Worm (Caenorhabditis elegans) whole organism, L2 larva: ENCODE measurements around the gene K11D12.7.

Experiments
- C34F6.9 ChIP-seq: fragments of 150-350 bp; optimal IDR thresholded peaks from 2 replicates; lab custom pipeline; 2014; ENCODE audit warnings: missing biosample characterization, missing genetic modification characterization
- F13H6.1 ChIP-seq: sonication (generic microtip); optimal IDR thresholded peaks from 2 replicates; lab custom pipeline; 2016; ENCODE audit warnings: missing genetic modification characterization, missing compliant biosample characterization
- Y55F3AM.14 ChIP-seq: fragments of 200-800 bp; sonication (Bioruptor generic); optimal IDR thresholded peaks from 2 replicates; lab custom pipeline; 2018; ENCODE audit warnings: mild to moderate bottlenecking, missing genetic modification characterization, missing compliant biosample characterization
- alr-1 ChIP-seq: fragments of 150-350 bp; optimal IDR thresholded peaks from 2 replicates; lab custom pipeline; 2014; ENCODE audit warnings: missing biosample characterization, missing genetic modification characterization
- ama-1 ChIP-seq: fragments of 150-350 bp; optimal IDR thresholded peaks from 2 replicates; lab custom pipeline; 2018; ENCODE audit warnings: inconsistent platforms
- ceh-16 ChIP-seq: fragments of 150-350 bp; optimal IDR thresholded peaks from 2 replicates; lab custom pipeline; 2014; ENCODE audit warnings: missing biosample characterization, missing genetic modification characterization
- ceh-82 ChIP-seq: fragments of 150-350 bp; optimal IDR thresholded peaks from 2 replicates; lab custom pipeline; 2014; ENCODE audit warnings: missing biosample characterization, missing genetic modification characterization
- crh-2 ChIP-seq: sonication (generic microtip); optimal IDR thresholded peaks from 2 replicates; lab custom pipeline; 2017; ENCODE audit warnings: missing biosample characterization, missing genetic modification characterization
- elt-1 ChIP-seq: fragments of 150-350 bp; optimal IDR thresholded peaks from 2 replicates; lab custom pipeline; 2014; ENCODE audit warnings: missing biosample characterization, missing genetic modification characterization
- fos-1 ChIP-seq: fragments of 150-350 bp; optimal IDR thresholded peaks from 2 replicates; lab custom pipeline; 2014; ENCODE audit warnings: missing biosample characterization, missing genetic modification characterization
- gmeb-1 ChIP-seq: fragments of 150-350 bp; optimal IDR thresholded peaks from 2 replicates; lab custom pipeline; 2014; ENCODE audit warnings: missing biosample characterization, missing genetic modification characterization
- lin-11 ChIP-seq: fragments of 150-350 bp; sonication (generic microtip); optimal IDR thresholded peaks from 2 replicates; lab custom pipeline; 2014; ENCODE audit warnings: missing biosample characterization, missing genetic modification characterization, inconsistent platforms, mixed read lengths
- lin-13 ChIP-seq: fragments of 150-350 bp; optimal IDR thresholded peaks from 2 replicates; lab custom pipeline; 2014; ENCODE audit warnings: missing biosample characterization, missing genetic modification reagents, missing genetic modification characterization
- lsy-2 ChIP-seq, 2 experiments: fragments of 150-350 bp in 1 of 2; sonication (generic microtip) in 1 of 2; optimal IDR thresholded peaks; 2 replicates each; lab custom pipeline; 2014 to 2017; ENCODE audit warnings: missing biosample characterization in 2 of 2, missing genetic modification characterization in 2 of 2
- mab-5 ChIP-seq: fragments of 150-350 bp; optimal IDR thresholded peaks from 2 replicates; lab custom pipeline; 2014; ENCODE audit warnings: missing biosample characterization, missing genetic modification characterization
- mbf-1 ChIP-seq: sonication (generic microtip); optimal IDR thresholded peaks from 2 replicates; lab custom pipeline; 2017; ENCODE audit warnings: missing biosample characterization, missing genetic modification characterization
- nhr-10 ChIP-seq: sonication (generic microtip); optimal IDR thresholded peaks from 2 replicates; lab custom pipeline; 2017; ENCODE audit warnings: missing biosample characterization, missing genetic modification characterization
- nhr-11 ChIP-seq: fragments of 150-350 bp; optimal IDR thresholded peaks from 2 replicates; lab custom pipeline; 2014; ENCODE audit warnings: missing biosample characterization, missing genetic modification characterization
- nhr-12 ChIP-seq: fragments of 150-350 bp; optimal IDR thresholded peaks from 2 replicates; lab custom pipeline; 2014; ENCODE audit warnings: missing biosample characterization, missing genetic modification characterization
- nhr-129 ChIP-seq: fragments of 150-350 bp; optimal IDR thresholded peaks from 2 replicates; lab custom pipeline; 2014; ENCODE audit warnings: missing biosample characterization, missing genetic modification characterization
- nhr-237 ChIP-seq: fragments of 150-350 bp; optimal IDR thresholded peaks from 2 replicates; lab custom pipeline; 2014; ENCODE audit warnings: missing biosample characterization, missing genetic modification characterization
- nhr-77 ChIP-seq: fragments of 150-350 bp; optimal IDR thresholded peaks from 2 replicates; lab custom pipeline; 2014; ENCODE audit warnings: missing biosample characterization, missing genetic modification characterization
- peb-1 ChIP-seq: fragments of 150-350 bp; optimal IDR thresholded peaks from 2 replicates; lab custom pipeline; 2014; ENCODE audit warnings: missing biosample characterization, missing genetic modification characterization
- sem-4 ChIP-seq: fragments of 150-350 bp; optimal IDR thresholded peaks from 2 replicates; lab custom pipeline; 2014; ENCODE audit warnings: missing biosample characterization, missing genetic modification reagents, missing genetic modification characterization
- skn-1 ChIP-seq: sonication (generic microtip); optimal IDR thresholded peaks from 2 replicates; lab custom pipeline; 2017; ENCODE audit warnings: missing biosample characterization, missing genetic modification characterization
- sma-9 ChIP-seq, 2 experiments: fragments of 150-350 bp in 1 of 2; sonication (generic microtip) in 1 of 2; optimal IDR thresholded peaks; 2 replicates each; lab custom pipeline; 2014 to 2016; ENCODE audit warnings: missing genetic modification characterization in 2 of 2, mild to moderate bottlenecking in 1 of 2, missing biosample characterization in 1 of 2, missing compliant biosample characterization in 1 of 2, missing genetic modification reagents in 1 of 2, moderate library complexity in 1 of 2
- snpc-4 ChIP-seq: fragments of 150-350 bp; optimal IDR thresholded peaks from 2 replicates; lab custom pipeline; 2014; ENCODE audit warnings: missing biosample characterization, missing genetic modification characterization
- unc-39 ChIP-seq: fragments of 150-350 bp; optimal IDR thresholded peaks from 2 replicates; lab custom pipeline; 2014; ENCODE audit warnings: missing biosample characterization, missing genetic modification characterization
- unc-55 ChIP-seq: fragments of 150-350 bp; sonication (generic microtip); optimal IDR thresholded peaks from 3 replicates; lab custom pipeline; 2014; ENCODE audit warnings: missing biosample characterization, missing genetic modification reagents, missing genetic modification characterization
- unc-62 ChIP-seq: fragments of 150-350 bp; optimal IDR thresholded peaks from 2 replicates; lab custom pipeline; 2014; ENCODE audit warnings: missing biosample characterization, missing genetic modification reagents, missing genetic modification characterization
- ztf-4 ChIP-seq: fragments of 150-350 bp; optimal IDR thresholded peaks from 2 replicates; lab custom pipeline; 2014; ENCODE audit warnings: missing biosample characterization, missing genetic modification characterization

Gene K11D12.7

DNA sequence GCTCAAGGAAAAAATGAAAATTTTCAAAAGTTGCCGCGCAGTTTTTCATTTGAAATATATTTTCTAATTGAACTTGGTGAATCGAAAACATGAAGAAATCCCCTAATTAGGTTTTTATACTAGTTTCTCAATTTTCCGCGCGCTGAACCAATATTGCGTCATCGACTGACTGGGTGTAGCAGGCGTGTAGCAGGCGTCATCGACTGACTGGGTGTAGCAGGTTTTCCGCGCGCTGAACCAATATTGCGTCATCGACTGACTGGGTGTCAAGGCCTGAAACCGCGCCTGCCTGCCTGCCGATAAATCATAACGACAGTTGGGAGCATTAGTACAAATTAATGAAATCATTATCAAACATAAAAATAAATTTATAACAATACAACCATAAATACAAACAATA lies 12.9 kb downstream of the K11D12.7 start:
- TF ChIP-seq unc-55 (no peak), ceh-82 (tag; lab: Kevin White, UChicago) (no peak), lsy-2 (tag; optimal IDR thresholded peaks at IDR 0.05; lab: Kevin White, UChicago) (no peak), mab-5 (tag; lab: Kevin White, UChicago) (no peak), skn-1 (no peak), ztf-4 (tag; lab: Kevin White, UChicago) (no peak), lin-11 (no peak), fos-1 (tag; lab: Kevin White, UChicago) (no peak), Y55F3AM.14 (GFP tag; lab: Kevin White, UChicago) (no peak)
- TF ChIP-seq, all 48 proteins: peak for 0

DNA sequence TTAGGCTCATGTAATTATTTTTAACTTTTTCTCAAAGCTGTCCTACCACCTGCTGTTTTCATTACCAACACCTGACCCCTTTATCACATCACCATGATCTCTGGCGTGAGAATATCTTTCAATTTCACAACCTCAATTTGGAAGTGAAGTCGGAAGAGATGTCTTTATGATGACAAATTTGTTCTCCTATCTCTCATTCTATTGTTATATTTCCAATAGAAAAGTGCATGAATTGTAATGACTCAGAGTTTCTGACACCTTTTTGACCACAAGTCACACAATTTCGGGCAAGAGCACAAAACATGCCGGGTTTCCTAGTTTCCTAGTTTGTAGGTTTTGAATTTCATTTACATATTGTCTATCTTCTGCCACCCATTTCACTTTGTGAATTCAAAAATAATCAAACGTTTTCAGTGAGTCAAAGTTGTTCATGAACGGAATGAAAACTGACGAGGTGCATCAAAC lies 17.4 kb downstream of the K11D12.7 start, which contains the start of gene srr-4:
srr-4 (plus strand) TSS at position 415 of the 465 bp plus-strand sequence.
- TF ChIP-seq sma-9 (GFP tag; optimal IDR thresholded peaks at IDR 0.05; lab: Kevin White, UChicago) (peak; percentile 18), sma-9 (tag; optimal IDR thresholded peaks at IDR 0.05; lab: Kevin White, UChicago) (no peak), skn-1 (peak; percentile 39), fos-1 (tag; lab: Kevin White, UChicago) (peak; percentile 66), ceh-16 (tag; lab: Kevin White, UChicago) (no peak)

DNA sequence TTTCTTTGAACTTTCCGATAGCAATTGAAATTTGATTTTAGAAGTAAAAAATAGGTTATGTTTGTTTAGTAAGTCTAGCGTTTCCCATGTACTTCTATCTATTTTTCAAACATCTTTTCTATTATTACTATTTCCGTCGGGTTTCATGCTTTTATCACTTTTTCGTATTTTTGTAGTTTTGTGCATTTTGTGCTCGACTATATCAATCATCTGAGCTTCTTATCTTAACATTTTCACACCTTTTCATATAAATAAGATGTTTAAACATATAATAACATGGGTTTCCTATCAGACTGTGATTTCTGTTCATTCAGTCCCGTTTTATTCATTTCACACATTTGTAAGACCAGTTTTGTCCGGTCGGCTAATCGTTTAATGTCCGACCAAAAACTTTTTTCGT lies 18.2 kb downstream of the K11D12.7 start:
- TF ChIP-seq fos-1 (tag; lab: Kevin White, UChicago), result peak; percentile 38
- TF ChIP-seq sma-9 (GFP tag; optimal IDR thresholded peaks at IDR 0.05; lab: Kevin White, UChicago), result peak; percentile 55
- no peak for TF ChIP-seq sma-9 (tag; optimal IDR thresholded peaks at IDR 0.05; lab: Kevin White, UChicago)
- no peak for TF ChIP-seq ama-1 (lab: Kevin White, UChicago)
- TF ChIP-seq nhr-77 (tag; lab: Kevin White, UChicago), result no peak
- no peak for TF ChIP-seq unc-62 (GFP tag; lab: Kevin White, UChicago)
- no peak for TF ChIP-seq mbf-1 (tag; lab: Kevin White, UChicago)
- no peak for TF ChIP-seq C34F6.9 (tag; lab: Kevin White, UChicago)
- no peak for TF ChIP-seq elt-1
- no peak for TF ChIP-seq unc-39 (tag; lab: Kevin White, UChicago)
- no peak for TF ChIP-seq peb-1 (tag; lab: Kevin White, UChicago)
- peak; percentile 42 for TF ChIP-seq Y55F3AM.14 (GFP tag; lab: Kevin White, UChicago)

DNA sequence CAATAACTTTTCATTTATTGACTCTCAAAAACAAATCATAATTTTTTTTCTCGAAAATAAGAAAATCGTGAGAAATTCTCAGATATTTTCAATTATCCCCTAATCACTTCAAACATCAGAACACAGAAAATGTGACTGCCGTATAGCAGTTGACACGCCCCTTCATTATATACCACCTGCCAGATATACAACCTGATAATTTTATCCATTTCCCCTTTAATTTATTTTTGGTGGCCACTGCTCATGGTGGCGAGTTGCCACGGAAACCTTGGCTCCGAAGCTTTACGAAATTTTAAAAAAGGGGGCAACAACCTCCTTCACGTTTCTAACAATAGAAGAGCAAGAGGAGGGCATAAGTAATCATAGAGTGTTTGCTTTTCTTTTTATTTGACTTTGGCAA lies 19.5 kb downstream of the K11D12.7 start:
- TF ChIP-seq nhr-12 (tag; lab: Kevin White, UChicago), result no peak

DNA sequence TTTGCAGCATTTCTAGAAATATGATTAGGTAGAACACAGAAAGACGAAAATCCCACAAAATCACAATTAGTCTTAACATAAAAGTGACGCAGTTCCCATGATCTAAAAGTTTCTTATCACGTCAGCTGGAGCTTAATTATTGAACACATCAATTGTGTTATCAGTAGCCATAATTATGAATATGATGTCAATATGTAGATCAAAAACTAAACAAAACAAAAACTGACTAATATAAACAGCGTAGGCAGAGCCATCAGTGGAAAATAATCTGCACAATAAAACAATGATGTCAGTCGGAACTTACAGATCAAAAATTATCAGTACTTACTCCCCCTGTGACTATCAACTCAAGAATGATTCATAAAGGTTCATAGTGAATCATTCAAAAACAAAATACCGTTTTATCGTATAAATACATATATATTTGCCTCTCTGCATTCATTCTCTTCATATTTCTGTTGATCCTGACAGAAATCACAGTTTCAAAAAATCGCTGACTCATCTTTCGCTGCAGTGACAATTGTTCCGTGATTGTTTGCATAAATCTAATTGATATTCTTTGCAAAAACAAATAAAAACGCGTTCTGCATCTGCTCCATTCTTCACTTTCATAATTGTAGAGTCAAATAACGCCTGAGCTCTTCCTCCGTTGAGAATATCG lies 23.9 kb downstream of the K11D12.7 start, which contains the start of gene srr-6:
srr-6 (plus strand) TSS at position 611 of the 661 bp plus-strand sequence.
- TF ChIP-seq fos-1 (tag; lab: Kevin White, UChicago) (peak; percentile 71), gmeb-1 (tag; lab: Kevin White, UChicago) (no peak)

DNA sequence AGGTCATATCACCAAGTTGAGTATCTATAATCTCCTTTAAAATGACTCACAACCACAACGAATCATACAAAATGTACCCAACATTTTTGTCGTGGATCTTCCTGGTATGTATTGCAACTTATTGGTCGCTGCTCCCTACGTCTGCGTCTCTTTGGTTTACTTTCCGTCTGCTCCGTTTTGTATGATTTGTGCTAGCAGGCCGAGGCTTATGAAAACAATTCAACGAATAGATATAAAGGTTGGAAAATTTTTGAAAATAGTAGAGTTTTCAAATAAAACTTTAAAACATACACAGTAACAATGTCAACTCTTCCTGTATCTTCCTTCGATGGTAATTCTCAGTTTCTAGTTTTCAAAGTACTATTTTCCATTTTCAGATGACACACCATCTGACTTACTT lies 34.9 kb downstream of the K11D12.7 start, which contains the start of gene srr-8:
srr-8 (plus strand) TSS at position 301 of the 400 bp plus-strand sequence.
- TF ChIP-seq sem-4 (tag; lab: Kevin White, UChicago) (no peak), ceh-82 (tag; lab: Kevin White, UChicago) (no peak), nhr-11 (no peak), nhr-129 (tag; lab: Kevin White, UChicago) (no peak)

DNA sequence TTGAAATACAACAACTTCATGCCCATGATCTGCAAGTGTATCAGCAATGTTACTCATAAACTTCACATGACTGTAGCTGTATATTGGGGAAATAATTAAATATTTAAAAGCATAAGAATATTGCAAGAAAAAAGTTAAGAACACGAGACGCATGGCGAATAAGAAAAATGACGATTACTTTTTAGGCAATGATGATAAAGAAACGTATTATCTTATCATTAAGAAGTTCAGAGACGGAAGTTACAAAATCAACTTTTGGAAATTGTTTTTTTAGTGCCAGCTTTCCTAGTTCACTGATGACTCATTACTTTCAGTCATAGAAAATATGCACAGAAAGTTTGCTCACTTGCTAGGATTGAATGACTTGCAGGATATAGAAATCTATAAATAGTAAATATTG lies 35.9 kb downstream of the K11D12.7 start, which contains the start of gene ugt-7:
ugt-7 (minus strand) TSS at position 161 of the 400 bp plus-strand sequence.
- TF ChIP-seq snpc-4 (tag; lab: Kevin White, UChicago) (no peak), fos-1 (tag; lab: Kevin White, UChicago) (peak; percentile 66)

DNA sequence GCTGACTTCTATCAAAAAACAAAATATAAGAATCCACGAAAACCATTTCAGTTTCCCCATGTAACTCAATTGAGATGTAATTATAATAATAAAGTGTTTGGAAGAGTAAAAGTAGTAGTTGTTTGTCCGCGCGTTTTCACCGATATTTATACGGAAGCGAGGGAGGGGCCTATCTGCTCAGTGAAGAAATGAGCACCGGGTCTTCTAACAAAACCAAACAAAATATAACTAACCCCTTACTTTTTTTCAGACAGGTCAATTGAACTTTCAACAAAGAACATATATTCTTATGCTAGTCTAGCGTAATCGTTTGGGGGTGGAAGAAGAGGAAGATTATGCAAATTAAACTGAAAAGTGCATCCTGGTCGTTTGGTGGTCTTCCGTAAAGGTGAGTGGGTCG lies 41.1 kb downstream of the K11D12.7 start, which contains the start of gene ncx-9:
ncx-9 (minus strand) TSS at position 101 of the 400 bp plus-strand sequence.
- TF ChIP-seq ceh-16 (tag; lab: Kevin White, UChicago) (no peak), crh-2 (tag; lab: Kevin White, UChicago) (no peak), ama-1 (lab: Kevin White, UChicago) (no peak), lin-13 (no peak), nhr-237 (no peak), nhr-10 (no peak), alr-1 (tag; lab: Kevin White, UChicago) (no peak), nhr-11 (no peak), peb-1 (tag; lab: Kevin White, UChicago) (no peak), lin-11 (no peak), F13H6.1 (tag; lab: Kevin White, UChicago) (no peak), unc-62 (GFP tag; lab: Kevin White, UChicago) (no peak), nhr-12 (tag; lab: Kevin White, UChicago) (no peak), nhr-77 (tag; lab: Kevin White, UChicago) (no peak), mab-5 (tag; lab: Kevin White, UChicago) (no peak)
